Worm (Caenorhabditis elegans) whole organism, early embryonic: Measurements from ENCODE around the gene nprl-3.

ENCODE experiments used
- B0310.2 ChIP-seq: sonication (generic microtip); optimal IDR thresholded peaks from 2 replicates; lab custom pipeline; 2016; ENCODE audit warnings: mild to moderate bottlenecking, missing genetic modification characterization, missing compliant biosample characterization
- F13C5.2 ChIP-seq: sonication (generic microtip); optimal IDR thresholded peaks from 2 replicates; lab custom pipeline; 2017; ENCODE audit warnings: mild to moderate bottlenecking, missing genetic modification characterization, inconsistent platforms, missing compliant biosample characterization
- aly-1 ChIP-seq: sonication (generic microtip); optimal IDR thresholded peaks from 2 replicates; lab custom pipeline; 2016; ENCODE audit warnings: missing genetic modification characterization, missing compliant biosample characterization
- ama-1 ChIP-seq: fragments of 150-350 bp; optimal IDR thresholded peaks from 2 replicates; lab custom pipeline; 2014
- ceh-13 ChIP-seq: fragments of 200-800 bp; sonication (Bioruptor generic); optimal IDR thresholded peaks from 2 replicates; lab custom pipeline; 2018; ENCODE audit warnings: mild to moderate bottlenecking, missing genetic modification characterization, missing compliant biosample characterization
- ceh-36 ChIP-seq: sonication (generic microtip); optimal IDR thresholded peaks from 2 replicates; lab custom pipeline; 2016; ENCODE audit warnings: missing genetic modification characterization, inconsistent platforms, missing compliant biosample characterization
- ets-7 ChIP-seq: sonication (generic microtip); optimal IDR thresholded peaks from 2 replicates; lab custom pipeline; 2016; ENCODE audit warnings: missing genotype, missing genetic modification characterization, missing compliant biosample characterization
- flt-1 ChIP-seq: fragments of 200-800 bp; sonication (Bioruptor generic); IDR thresholded peaks from 2 replicates; pipeline ENCODE4 v1.3.6; 2022; ENCODE audit warnings: missing genetic modification characterization, missing compliant biosample characterization
- hmbx-1 ChIP-seq: sonication (generic microtip); optimal IDR thresholded peaks from 2 replicates; lab custom pipeline; 2016; ENCODE audit warnings: mild to moderate bottlenecking, missing genetic modification characterization, missing compliant biosample characterization
- hmg-4 ChIP-seq: fragments of 200-800 bp; sonication (Bioruptor generic); optimal IDR thresholded peaks from 2 replicates; lab custom pipeline; 2018; ENCODE audit warnings: mild to moderate bottlenecking, missing genetic modification characterization, missing compliant biosample characterization
- hnd-1 ChIP-seq: sonication (generic microtip); optimal IDR thresholded peaks from 2 replicates; lab custom pipeline; 2016; ENCODE audit warnings: missing genetic modification characterization, missing compliant biosample characterization
- pes-1 ChIP-seq: fragments of 200-800 bp; sonication (Bioruptor generic); IDR thresholded peaks from 2 replicates; pipeline ENCODE4 v1.3.6; 2022; ENCODE audit warnings: missing genetic modification reagents, missing genetic modification characterization, missing compliant biosample characterization
- scrt-1 ChIP-seq: fragments of 200-800 bp; sonication (Bioruptor generic); IDR thresholded peaks from 2 replicates; pipeline ENCODE4 v1.3.6; 2022; ENCODE audit warnings: missing genetic modification characterization, missing compliant biosample characterization
- sea-1 ChIP-seq: fragments of 200-800 bp; sonication (Bioruptor generic); conservative IDR thresholded peaks from 2 replicates; pipeline ENCODE4 v1.3.6; 2022; ENCODE audit warnings: missing genetic modification characterization, missing compliant biosample characterization
- tbx-11 ChIP-seq: fragments of 200-800 bp; sonication (Bioruptor generic); IDR thresholded peaks from 2 replicates; pipeline ENCODE4 v1.3.6; 2022; ENCODE audit warnings: missing genetic modification characterization, missing compliant biosample characterization
- tbx-37 ChIP-seq: fragments of 200-800 bp; sonication (Bioruptor generic); conservative IDR thresholded peaks from 2 replicates; pipeline ENCODE4 v1.3.6; 2022; ENCODE audit warnings: missing genetic modification reagents, missing genetic modification characterization, missing compliant biosample characterization
- tra-4 ChIP-seq: sonication (generic microtip); optimal IDR thresholded peaks from 2 replicates; lab custom pipeline; 2017; ENCODE audit warnings: missing genetic modification characterization, missing compliant biosample characterization

The nprl-3 gene

DNA sequence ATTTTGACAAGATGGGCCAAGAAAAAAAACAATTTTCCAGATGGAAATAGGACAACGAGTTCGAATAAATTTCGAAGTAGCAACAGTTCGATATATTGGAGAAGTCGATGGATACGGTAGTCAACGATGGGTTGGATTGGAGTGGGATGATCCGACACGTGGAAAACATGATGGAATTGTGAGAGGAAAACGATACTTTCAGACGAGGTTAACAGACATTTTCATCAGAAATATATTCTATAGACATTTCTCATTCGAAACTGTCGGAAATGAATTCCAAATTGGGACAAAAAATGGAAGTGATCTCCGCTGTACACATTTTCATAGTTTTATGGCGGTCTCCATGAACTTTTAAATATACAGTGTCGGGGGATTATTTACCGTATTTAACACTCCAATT, 2.6 kb upstream of the nprl-3 start, which contains the start of gene tbce-1:
TSS of gene tbce-1 (plus strand) at position 41 of the 400 bp plus-strand sequence.
- no peak for TF ChIP-seq tra-4 (tag; lab: Kevin White, UChicago)
- TF ChIP-seq ceh-36 (tag; lab: Kevin White, UChicago), result no peak
- TF ChIP-seq pes-1, result no peak
- no peak for TF ChIP-seq tbx-37 (GFP tag; lab: Robert Waterston, UW)
- TF ChIP-seq ets-7 (tag; lab: Kevin White, UChicago), result no peak
- TF ChIP-seq scrt-1 (GFP tag; lab: Robert Waterston, UW), result no peak
- no peak for TF ChIP-seq sea-1 (GFP tag; lab: Robert Waterston, UW)
- no peak for TF ChIP-seq hnd-1 (tag; lab: Kevin White, UChicago)
- no peak for TF ChIP-seq hmbx-1 (tag; lab: Kevin White, UChicago)
- no peak for TF ChIP-seq ceh-13 (GFP tag; lab: Kevin White, UChicago)
- no peak for TF ChIP-seq ama-1 (lab: Kevin White, UChicago)
- TF ChIP-seq B0310.2, result no peak
- TF ChIP-seq aly-1, result no peak

DNA sequence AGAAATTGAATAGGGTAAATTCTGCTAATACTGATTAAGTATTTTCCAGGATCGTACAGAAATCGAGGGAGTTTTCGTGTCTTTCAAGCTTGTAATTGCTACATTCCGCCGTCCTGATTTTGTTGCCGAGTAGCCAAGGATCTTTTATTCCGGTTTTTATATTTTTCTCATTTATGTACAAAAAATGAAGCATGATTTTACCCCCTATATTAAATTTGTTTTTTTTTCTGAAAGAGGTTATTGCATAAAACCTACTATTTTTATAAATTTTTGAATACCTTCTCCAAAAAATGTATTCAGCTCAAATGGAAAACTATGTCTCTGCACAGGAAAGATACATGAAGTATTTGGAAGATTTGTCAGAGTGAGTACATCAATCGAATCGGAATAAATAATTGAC, 2.3 kb downstream of the nprl-3 start, which contains the start of gene F35H10.6:
TSS of gene F35H10.6 (plus strand) at position 301 of the 400 bp plus-strand sequence.
- no peak for TF ChIP-seq aly-1
- no peak for TF ChIP-seq scrt-1 (GFP tag; lab: Robert Waterston, UW)
- no peak for TF ChIP-seq ceh-13 (GFP tag; lab: Kevin White, UChicago)
- no peak for TF ChIP-seq tra-4 (tag; lab: Kevin White, UChicago)
- no peak for TF ChIP-seq flt-1
- TF ChIP-seq B0310.2, result no peak

ce11 chrIV:8300468-8300867, 3.2 kb downstream of the nprl-3 start, which contains the start of gene F35H10.5:
TSS of gene F35H10.5 (plus strand) at chrIV:8300768.
- TF ChIP-seq flt-1 (no peak), tra-4 (tag; lab: Kevin White, UChicago) (no peak), tbx-11 (GFP tag; lab: Robert Waterston, UW) (no peak), B0310.2 (no peak), sea-1 (GFP tag; lab: Robert Waterston, UW) (no peak), ceh-36 (tag; lab: Kevin White, UChicago) (no peak), scrt-1 (GFP tag; lab: Robert Waterston, UW) (no peak), aly-1 (no peak), ama-1 (lab: Kevin White, UChicago) (no peak), pes-1 (no peak), ceh-13 (GFP tag; lab: Kevin White, UChicago) (no peak), hmg-4 (GFP tag; lab: Kevin White, UChicago) (no peak), ets-7 (tag; lab: Kevin White, UChicago) (no peak)

- TF ChIP-seq hmbx-1 (tag; lab: Kevin White, UChicago), result no peak
- TF ChIP-seq hmg-4 (GFP tag; lab: Kevin White, UChicago), result no peak
- TF ChIP-seq sea-1 (GFP tag; lab: Robert Waterston, UW), result no peak
- TF ChIP-seq flt-1, result no peak
- no peak for TF ChIP-seq B0310.2
- no peak for TF ChIP-seq ceh-13 (GFP tag; lab: Kevin White, UChicago)
- TF ChIP-seq tbx-37 (GFP tag; lab: Robert Waterston, UW), result no peak
Observed at ce11 chrIV:8301925-8302324, 4.6 kb downstream of the nprl-3 start.

DNA sequence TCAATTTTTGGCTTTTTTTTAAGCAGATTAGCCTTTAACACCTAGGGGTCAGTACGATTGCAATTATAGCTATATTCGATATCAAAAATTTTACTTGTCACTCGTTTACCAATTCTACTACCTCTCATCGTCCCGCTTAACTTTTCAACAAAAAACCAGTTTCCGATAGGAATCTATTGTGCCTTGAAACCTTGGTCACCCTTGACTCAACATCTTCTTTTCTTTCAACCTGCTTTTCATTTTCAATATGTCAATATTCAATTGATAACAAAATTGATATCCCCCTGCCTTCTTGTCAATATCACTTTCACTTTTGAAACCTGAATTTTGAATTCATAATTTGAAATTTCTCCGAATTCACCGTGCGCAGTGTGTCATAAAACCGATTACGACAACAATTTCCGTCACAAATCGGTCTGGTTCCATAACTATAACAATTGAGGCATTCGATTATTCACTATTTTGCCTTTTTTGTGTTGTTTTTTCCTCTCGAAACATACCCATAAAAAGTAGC, 5.4 kb downstream of the nprl-3 start:
- TF ChIP-seq hnd-1 (tag; lab: Kevin White, UChicago) (no peak), ceh-36 (tag; lab: Kevin White, UChicago) (no peak), ceh-13 (GFP tag; lab: Kevin White, UChicago) (no peak), hmbx-1 (tag; lab: Kevin White, UChicago) (no peak), F13C5.2 (tag; lab: Kevin White, UChicago) (no peak)

ce11 chrIV:8303668-8304067, 6.4 kb downstream of the nprl-3 start, which contains the start of gene vha-5:
TSS of gene vha-5 (plus strand) at chrIV:8303968.
- TF ChIP-seq hmbx-1 (tag; lab: Kevin White, UChicago), result no peak

- TF ChIP-seq F13C5.2 (tag; lab: Kevin White, UChicago) (no peak), pes-1 (no peak), ceh-13 (GFP tag; lab: Kevin White, UChicago) (no peak), hmbx-1 (tag; lab: Kevin White, UChicago) (no peak), tbx-11 (GFP tag; lab: Robert Waterston, UW) (no peak), B0310.2 (no peak), ama-1 (lab: Kevin White, UChicago) (no peak), tra-4 (tag; lab: Kevin White, UChicago) (no peak), flt-1 (no peak), ceh-36 (tag; lab: Kevin White, UChicago) (no peak), scrt-1 (GFP tag; lab: Robert Waterston, UW) (no peak), ets-7 (tag; lab: Kevin White, UChicago) (no peak), tbx-37 (GFP tag; lab: Robert Waterston, UW) (no peak), hnd-1 (tag; lab: Kevin White, UChicago) (no peak), sea-1 (GFP tag; lab: Robert Waterston, UW) (no peak), aly-1 (no peak), hmg-4 (GFP tag; lab: Kevin White, UChicago) (no peak)
Observed at ce11 chrIV:8307408-8307807, 10.1 kb downstream of the nprl-3 start.

- TF ChIP-seq tbx-37 (GFP tag; lab: Robert Waterston, UW) (no peak), hmbx-1 (tag; lab: Kevin White, UChicago) (no peak), sea-1 (GFP tag; lab: Robert Waterston, UW) (no peak), tra-4 (tag; lab: Kevin White, UChicago) (no peak), flt-1 (no peak), ama-1 (lab: Kevin White, UChicago) (no peak), aly-1 (no peak), ceh-36 (tag; lab: Kevin White, UChicago) (no peak)
Observed at ce11 chrIV:8312105-8312504, 14.8 kb downstream of the nprl-3 start.
